Worm (Caenorhabditis elegans) whole organism, mixed stage, embryonic: ENCODE results near the gene spig-6.

Experiments used
- M03D4.4 ChIP-seq: sonication (generic microtip); optimal IDR thresholded peaks from 2 replicates; lab custom pipeline; 2017; ENCODE audit warnings: mild to moderate bottlenecking, missing genetic modification characterization, missing compliant biosample characterization
- blmp-1 ChIP-seq: fragments of 150-350 bp; optimal IDR thresholded peaks from 2 replicates; lab custom pipeline; 2014; ENCODE audit warnings: missing biosample characterization, missing genetic modification characterization
- mep-1 ChIP-seq: fragments of 150-350 bp; optimal IDR thresholded peaks from 2 replicates; lab custom pipeline; 2017; ENCODE audit warnings: missing biosample characterization, missing genetic modification reagents, missing genetic modification characterization, inconsistent platforms
- nhr-237 ChIP-seq: fragments of 150-350 bp; optimal IDR thresholded peaks from 2 replicates; lab custom pipeline; 2014; ENCODE audit warnings: missing biosample characterization, missing genetic modification characterization
- sptf-1 ChIP-seq: sonication (generic microtip); optimal IDR thresholded peaks from 2 replicates; lab custom pipeline; 2017; ENCODE audit warnings: mild to moderate bottlenecking, missing genetic modification characterization, moderate library complexity, missing compliant biosample characterization
- unc-120 ChIP-seq: sonication (generic microtip); optimal IDR thresholded peaks from 2 replicates; lab custom pipeline; 2017; ENCODE audit warnings: missing genetic modification characterization, missing compliant biosample characterization; ENCODE audit not compliant: poor library complexity, severe bottlenecking

- TF ChIP-seq mep-1 (tag; lab: Kevin White, UChicago) (no peak), sptf-1 (tag; lab: Kevin White, UChicago) (no peak), M03D4.4 (tag; lab: Kevin White, UChicago) (no peak), unc-120 (tag; lab: Kevin White, UChicago) (no peak), nhr-237 (tag; lab: Kevin White, UChicago) (no peak), blmp-1 (tag; lab: Kevin White, UChicago) (no peak)
Measured at ce11 chrV:16447735-16448134, 33.6 kb upstream of the spig-6 start, which contains the start of gene T08G3.13.
